Worm (Caenorhabditis elegans) whole organism, L3 larva: Measurements from ENCODE around the gene eral-1.
A peak's percentile ranks its signal among the peaks of the same experiment; 100 is the strongest.

ENCODE experiments used
- R02D3.7 ChIP-seq: fragments of 150-350 bp; optimal IDR thresholded peaks from 2 replicates; lab custom pipeline; 2014; ENCODE audit warnings: missing biosample characterization, missing genetic modification characterization
- aly-2 ChIP-seq: fragments of 150-350 bp; optimal IDR thresholded peaks from 2 replicates; lab custom pipeline; 2014; ENCODE audit warnings: missing biosample characterization, missing genetic modification characterization
- ama-1 ChIP-seq: fragments of 150-350 bp; optimal IDR thresholded peaks from 2 replicates; lab custom pipeline; 2018
- ceh-28 ChIP-seq: fragments of 150-350 bp; optimal IDR thresholded peaks from 2 replicates; lab custom pipeline; 2014; ENCODE audit warnings: missing biosample characterization, missing genetic modification reagents, missing genetic modification characterization
- ceh-82 ChIP-seq: fragments of 150-350 bp; optimal IDR thresholded peaks from 2 replicates; lab custom pipeline; 2014; ENCODE audit warnings: missing biosample characterization, missing genetic modification characterization
- ceh-9 ChIP-seq: sonication (generic microtip); optimal IDR thresholded peaks from 2 replicates; lab custom pipeline; 2018; ENCODE audit warnings: missing biosample characterization, missing genetic modification characterization
- egl-27 ChIP-seq: sonication (generic microtip); optimal IDR thresholded peaks from 4 replicates; lab custom pipeline; 2017; ENCODE audit warnings: missing biosample characterization, missing genetic modification reagents, missing genetic modification characterization
- egl-5 ChIP-seq: fragments of 150-350 bp; optimal IDR thresholded peaks from 2 replicates; lab custom pipeline; 2017; ENCODE audit warnings: missing biosample characterization, missing genetic modification reagents, missing genetic modification characterization, inconsistent platforms
- elt-1 ChIP-seq: fragments of 150-350 bp; optimal IDR thresholded peaks from 2 replicates; lab custom pipeline; 2014; ENCODE audit warnings: missing biosample characterization, missing genetic modification characterization
- elt-2 ChIP-seq: sonication (generic microtip); optimal IDR thresholded peaks from 2 replicates; lab custom pipeline; 2016; ENCODE audit warnings: missing genetic modification reagents, mild to moderate bottlenecking, missing genetic modification characterization, missing compliant biosample characterization
- elt-3 ChIP-seq, 3 experiments: fragments of 150-350 bp in 1 of 3; sonication (generic microtip) in 2 of 3; optimal IDR thresholded peaks; 2 replicates in 2 of 3; 4 replicates in 1 of 3; lab custom pipeline; 2014 to 2017; ENCODE audit warnings: missing biosample characterization in 3 of 3, missing genetic modification characterization in 3 of 3
- eor-1 ChIP-seq, 2 experiments: fragments of 150-350 bp; optimal IDR thresholded peaks; 2 replicates each; lab custom pipeline; 2014 to 2018; ENCODE audit warnings: missing biosample characterization in 2 of 2, missing genetic modification characterization in 2 of 2
- fkh-10 ChIP-seq: sonication (generic microtip); optimal IDR thresholded peaks from 2 replicates; lab custom pipeline; 2017; ENCODE audit warnings: missing biosample characterization, missing genetic modification reagents, missing genetic modification characterization
- fos-1 ChIP-seq: fragments of 150-350 bp; optimal IDR thresholded peaks from 2 replicates; lab custom pipeline; 2014; ENCODE audit warnings: missing biosample characterization, missing genetic modification characterization
- hmg-11 ChIP-seq: sonication (generic microtip); optimal IDR thresholded peaks from 2 replicates; lab custom pipeline; 2016; ENCODE audit warnings: missing genetic modification characterization, missing compliant biosample characterization
- lin-15B ChIP-seq: fragments of 150-350 bp; optimal IDR thresholded peaks from 2 replicates; lab custom pipeline; 2014; ENCODE audit warnings: missing biosample characterization, missing genetic modification characterization
- lin-39 ChIP-seq: fragments of 150-350 bp; optimal IDR thresholded peaks from 2 replicates; lab custom pipeline; 2018; ENCODE audit warnings: missing biosample characterization, missing genetic modification reagents, missing genetic modification characterization
- mdl-1 ChIP-seq: fragments of 150-350 bp; optimal IDR thresholded peaks from 2 replicates; lab custom pipeline; 2014; ENCODE audit warnings: missing biosample characterization, missing genetic modification characterization
- mml-1 ChIP-seq: fragments of 150-350 bp; sonication (generic microtip); optimal IDR thresholded peaks from 3 replicates; lab custom pipeline; 2014; ENCODE audit warnings: missing biosample characterization, missing genetic modification characterization
- nfya-1 ChIP-seq: sonication (generic microtip); optimal IDR thresholded peaks from 2 replicates; lab custom pipeline; 2017; ENCODE audit warnings: missing genetic modification characterization, mild to moderate bottlenecking, missing compliant biosample characterization, antibody characterized with exemption, moderate library complexity; ENCODE audit not compliant: insufficient read depth
- nhr-11 ChIP-seq: fragments of 150-350 bp; optimal IDR thresholded peaks from 2 replicates; lab custom pipeline; 2014; ENCODE audit warnings: missing biosample characterization, missing genetic modification characterization
- nhr-12 ChIP-seq: fragments of 150-350 bp; optimal IDR thresholded peaks from 2 replicates; lab custom pipeline; 2014; ENCODE audit warnings: missing biosample characterization, missing genetic modification characterization
- nhr-23 ChIP-seq: fragments of 150-350 bp; optimal IDR thresholded peaks from 2 replicates; lab custom pipeline; 2014; ENCODE audit warnings: missing biosample characterization, missing genetic modification reagents, missing genetic modification characterization
- nhr-237 ChIP-seq: fragments of 150-350 bp; optimal IDR thresholded peaks from 2 replicates; lab custom pipeline; 2014; ENCODE audit warnings: missing biosample characterization, missing genetic modification characterization
- nhr-25 ChIP-seq: sonication (generic microtip); optimal IDR thresholded peaks from 2 replicates; lab custom pipeline; 2017; ENCODE audit warnings: missing biosample characterization, missing genetic modification characterization
- nhr-43 ChIP-seq: sonication (generic microtip); optimal IDR thresholded peaks from 2 replicates; lab custom pipeline; 2016; ENCODE audit warnings: mild to moderate bottlenecking, missing genetic modification characterization, missing compliant biosample characterization; ENCODE audit not compliant: poor library complexity, severe bottlenecking
- nhr-76 ChIP-seq: fragments of 150-350 bp; sonication (generic microtip); optimal IDR thresholded peaks from 5 replicates; lab custom pipeline; 2014; ENCODE audit warnings: missing biosample characterization, missing genetic modification characterization
- pqm-1 ChIP-seq: fragments of 150-350 bp; optimal IDR thresholded peaks from 2 replicates; lab custom pipeline; 2017; ENCODE audit warnings: missing biosample characterization, missing genetic modification characterization, inconsistent platforms
- snpc-4 ChIP-seq: fragments of 150-350 bp; optimal IDR thresholded peaks from 2 replicates; lab custom pipeline; 2014; ENCODE audit warnings: missing biosample characterization, missing genetic modification characterization
- tbx-2 ChIP-seq: sonication (generic microtip); optimal IDR thresholded peaks from 2 replicates; lab custom pipeline; 2016; ENCODE audit warnings: mild to moderate bottlenecking, missing genetic modification characterization, missing compliant biosample characterization
- unc-39 ChIP-seq: sonication (generic microtip); optimal IDR thresholded peaks from 4 replicates; lab custom pipeline; 2017; ENCODE audit warnings: missing biosample characterization, missing genetic modification characterization
- unc-62 ChIP-seq: fragments of 150-350 bp; sonication (generic microtip); optimal IDR thresholded peaks from 4 replicates; lab custom pipeline; 2014; ENCODE audit warnings: missing biosample characterization, missing genetic modification reagents, missing genetic modification characterization
- zag-1 ChIP-seq: fragments of 150-350 bp; optimal IDR thresholded peaks from 2 replicates; lab custom pipeline; 2014; ENCODE audit warnings: missing biosample characterization, missing genetic modification characterization
- ztf-11 ChIP-seq: fragments of 150-350 bp; optimal IDR thresholded peaks from 2 replicates; lab custom pipeline; 2014; ENCODE audit warnings: missing biosample characterization, missing genetic modification characterization
- ztf-4 ChIP-seq: fragments of 150-350 bp; optimal IDR thresholded peaks from 2 replicates; lab custom pipeline; 2014; ENCODE audit warnings: missing biosample characterization, missing genetic modification characterization

Gene eral-1

ce11 chrII:9560895-9561294 is 28.7 kb downstream of the eral-1 start:
- TF ChIP-seq snpc-4 (tag; lab: Kevin White, UChicago) (no peak), nhr-43 (peak; percentile 9), elt-2 (tag; lab: Kevin White, UChicago) (no peak), ceh-9 (no peak), nhr-23 (peak; percentile 10), nhr-25 (tag; lab: Kevin White, UChicago) (peak; percentile 75), hmg-11 (tag; lab: Kevin White, UChicago) (no peak)

DNA sequence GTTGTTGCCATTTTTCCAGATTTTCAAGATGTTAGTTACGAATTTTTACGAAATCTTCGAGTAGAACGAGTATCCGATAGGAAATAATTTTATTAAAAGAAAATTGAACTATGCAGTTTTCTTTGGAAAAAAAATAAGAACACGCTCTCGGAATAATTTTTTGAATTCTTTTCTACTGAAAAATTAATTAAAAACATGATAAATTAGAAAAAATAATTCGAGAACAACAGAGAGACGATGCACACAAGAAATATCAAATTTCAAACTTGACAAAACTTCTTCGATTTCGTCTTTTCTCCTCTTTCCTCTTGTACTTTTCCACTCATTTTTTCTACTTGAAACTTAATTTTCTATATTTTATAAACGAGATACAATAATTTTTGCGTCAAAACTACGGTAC is 29.6 kb downstream of the eral-1 start, which contains the start of gene F35H8.4:
F35H8.4 (minus strand) TSS at position 101 of the 400 bp plus-strand sequence.
- TF ChIP-seq snpc-4 (tag; lab: Kevin White, UChicago) (no peak), fkh-10 (GFP tag; lab: Kevin White, UChicago) (no peak), R02D3.7 (tag; lab: Kevin White, UChicago) (no peak), zag-1 (tag; lab: Kevin White, UChicago) (no peak), elt-1 (tag; lab: Kevin White, UChicago) (no peak), nhr-12 (tag; lab: Kevin White, UChicago) (no peak), egl-5 (tag; lab: Kevin White, UChicago) (no peak), unc-39 (tag; lab: Kevin White, UChicago) (no peak)

ce11 chrII:9558906-9559305 is 30.7 kb downstream of the eral-1 start:
- TF ChIP-seq ama-1 = no peak
- no peak for TF ChIP-seq unc-39 (tag; lab: Kevin White, UChicago)
- TF ChIP-seq lin-39 (tag; lab: Kevin White, UChicago) = no peak
- no peak for TF ChIP-seq ztf-11 (tag; lab: Kevin White, UChicago)
- no peak for TF ChIP-seq hmg-11 (tag; lab: Kevin White, UChicago)
- no peak for TF ChIP-seq mml-1 (tag; lab: Kevin White, UChicago)
- TF ChIP-seq nhr-43 = no peak
- no peak for TF ChIP-seq nfya-1 (tag; lab: Kevin White, UChicago)
- no peak for TF ChIP-seq elt-1 (tag; lab: Kevin White, UChicago)
- TF ChIP-seq mdl-1 (tag; lab: Kevin White, UChicago) = no peak
- no peak for TF ChIP-seq ceh-28
- no peak for TF ChIP-seq nhr-76 (tag; lab: Kevin White, UChicago)
- TF ChIP-seq nhr-237 (tag; lab: Kevin White, UChicago) = no peak
- TF ChIP-seq pqm-1 = no peak

DNA sequence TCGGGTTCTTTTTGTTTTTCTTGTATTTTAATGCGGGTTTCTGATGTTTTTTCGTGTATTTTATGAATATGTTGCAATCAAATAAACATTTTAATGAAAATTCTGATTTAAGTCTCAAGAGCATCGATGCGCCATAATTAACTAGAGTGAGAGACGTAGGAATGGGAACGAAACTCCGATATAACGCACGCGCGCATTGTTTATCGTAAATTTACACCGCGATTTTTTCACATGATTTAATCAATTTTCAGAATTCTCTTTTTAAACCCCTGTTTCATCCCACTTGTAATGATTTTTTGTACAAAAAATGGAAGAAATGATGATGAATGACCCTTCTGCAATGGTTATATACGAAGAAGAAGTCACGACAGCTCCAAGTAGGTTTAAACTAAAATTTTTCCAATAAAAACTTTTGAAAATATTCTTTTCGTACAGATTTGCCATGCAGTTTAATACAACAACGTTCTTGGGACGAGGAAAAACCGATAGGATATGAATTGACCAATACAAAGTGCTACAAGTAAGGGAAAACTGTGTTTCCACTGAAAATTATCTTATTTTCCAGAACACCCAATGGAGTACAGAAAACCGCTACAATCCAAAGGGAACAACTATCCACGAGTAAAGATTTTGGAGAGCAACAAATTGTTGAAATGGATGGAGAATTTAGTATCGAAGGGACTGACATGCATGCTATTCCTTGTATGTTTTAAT is 32.0 kb downstream of the eral-1 start, which contains the start of gene zfp-2:
zfp-2 (plus strand) TSS at position 214 of the 714 bp plus-strand sequence.
- TF ChIP-seq fos-1 (tag; lab: Kevin White, UChicago) = no peak
- TF ChIP-seq nfya-1 (tag; lab: Kevin White, UChicago) = peak; percentile 43
- TF ChIP-seq aly-2 = no peak
- no peak for TF ChIP-seq ama-1
- TF ChIP-seq ceh-82 (tag; lab: Kevin White, UChicago) = no peak
- no peak for TF ChIP-seq ztf-11 (tag; lab: Kevin White, UChicago)
- no peak for TF ChIP-seq nhr-25 (tag; lab: Kevin White, UChicago)
- no peak for TF ChIP-seq tbx-2
- TF ChIP-seq fkh-10 (GFP tag; lab: Kevin White, UChicago) = no peak
- TF ChIP-seq elt-3 (tag; optimal IDR thresholded peaks at IDR 0.05; lab: Kevin White, UChicago) = no peak
- TF ChIP-seq lin-39 (tag; lab: Kevin White, UChicago) = no peak
- no peak for TF ChIP-seq eor-1 (tag; optimal IDR thresholded peaks at IDR 0.05; lab: Kevin White, UChicago)
- TF ChIP-seq nhr-11 = no peak
- TF ChIP-seq R02D3.7 (tag; lab: Kevin White, UChicago) = peak; percentile 75
- TF ChIP-seq lin-15B = peak; percentile 27
- no peak for TF ChIP-seq unc-62 (GFP tag; lab: Kevin White, UChicago)
- no peak for TF ChIP-seq zag-1 (tag; lab: Kevin White, UChicago)
- no peak for TF ChIP-seq pqm-1
- no peak for TF ChIP-seq egl-27
- TF ChIP-seq ceh-9 = no peak
- no peak for TF ChIP-seq nhr-76 (tag; lab: Kevin White, UChicago)
- peak; percentile 74 for TF ChIP-seq hmg-11 (tag; lab: Kevin White, UChicago)
- no peak for TF ChIP-seq elt-2 (tag; lab: Kevin White, UChicago)
- TF ChIP-seq mdl-1 (tag; lab: Kevin White, UChicago) = no peak
- TF ChIP-seq unc-39 (tag; lab: Kevin White, UChicago) = no peak
- no peak for TF ChIP-seq ztf-4 (tag; lab: Kevin White, UChicago)
- no peak for TF ChIP-seq nhr-23
